Worm (Caenorhabditis elegans) whole organism, late embryonic: ENCODE data around the gene C28C12.1.

ENCODE experiments used
- C08G9.2 ChIP-seq: sonication (generic microtip); optimal IDR thresholded peaks from 2 replicates; lab custom pipeline; 2016; ENCODE audit warnings: mild to moderate bottlenecking, missing genetic modification characterization, moderate library complexity, missing compliant biosample characterization
- ceh-14 ChIP-seq: sonication (generic microtip); optimal IDR thresholded peaks from 2 replicates; lab custom pipeline; 2016; ENCODE audit warnings: missing genotype, missing genetic modification characterization, missing compliant biosample characterization
- ceh-19 ChIP-seq: fragments of 200-800 bp; sonication (Bioruptor generic); optimal IDR thresholded peaks from 2 replicates; lab custom pipeline; 2018; ENCODE audit warnings: mild to moderate bottlenecking, missing genetic modification characterization, missing compliant biosample characterization
- ceh-30 ChIP-seq: fragments of 150-350 bp; optimal IDR thresholded peaks from 2 replicates; lab custom pipeline; 2014; ENCODE audit warnings: missing biosample characterization, missing genetic modification characterization
- ceh-31 ChIP-seq: sonication (generic microtip); optimal IDR thresholded peaks from 2 replicates; lab custom pipeline; 2016; ENCODE audit warnings: missing genetic modification characterization, missing compliant biosample characterization
- che-1 ChIP-seq: sonication (generic microtip); optimal IDR thresholded peaks from 2 replicates; lab custom pipeline; 2016; ENCODE audit warnings: mild to moderate bottlenecking, missing genetic modification characterization, missing compliant biosample characterization
- dve-1 ChIP-seq: sonication (generic microtip); optimal IDR thresholded peaks from 2 replicates; lab custom pipeline; 2017; ENCODE audit warnings: antibody characterized with exemption, mild to moderate bottlenecking, missing genetic modification characterization, missing compliant biosample characterization
- elt-2 ChIP-seq: sonication (generic microtip); optimal IDR thresholded peaks from 2 replicates; lab custom pipeline; 2016; ENCODE audit warnings: missing genetic modification reagents, missing genetic modification characterization, missing compliant biosample characterization
- elt-4 ChIP-seq: sonication (generic microtip); optimal IDR thresholded peaks from 2 replicates; lab custom pipeline; 2016; ENCODE audit warnings: missing genetic modification characterization, missing compliant biosample characterization
- ets-4 ChIP-seq: sonication (generic microtip); optimal IDR thresholded peaks from 2 replicates; lab custom pipeline; 2016; ENCODE audit warnings: missing genetic modification characterization, missing compliant biosample characterization
- eyg-1 ChIP-seq: sonication (generic microtip); optimal IDR thresholded peaks from 2 replicates; lab custom pipeline; 2016; ENCODE audit warnings: missing genotype, missing genetic modification characterization, missing compliant biosample characterization
- fkh-10 ChIP-seq: fragments of 150-350 bp; optimal IDR thresholded peaks from 2 replicates; lab custom pipeline; 2014; ENCODE audit warnings: missing biosample characterization, missing genetic modification reagents, missing genetic modification characterization
- fkh-6 ChIP-seq: sonication (generic microtip); optimal IDR thresholded peaks from 2 replicates; lab custom pipeline; 2016; ENCODE audit warnings: missing genetic modification characterization, missing compliant biosample characterization
- hlh-30 ChIP-seq: sonication (generic microtip); optimal IDR thresholded peaks from 2 replicates; lab custom pipeline; 2017; ENCODE audit warnings: antibody characterized with exemption, missing genetic modification characterization, missing compliant biosample characterization; ENCODE audit not compliant: insufficient read depth
- hlh-8 ChIP-seq: sonication (generic microtip); optimal IDR thresholded peaks from 2 replicates; lab custom pipeline; 2016; ENCODE audit warnings: missing genotype, missing genetic modification characterization, missing compliant biosample characterization
- lin-11 ChIP-seq: fragments of 200-800 bp; sonication (Bioruptor generic); optimal IDR thresholded peaks from 2 replicates; lab custom pipeline; 2018; ENCODE audit warnings: mild to moderate bottlenecking, missing genetic modification characterization, missing compliant biosample characterization
- madf-2 ChIP-seq: sonication (generic microtip); optimal IDR thresholded peaks from 2 replicates; lab custom pipeline; 2017; ENCODE audit warnings: missing genetic modification characterization, missing compliant biosample characterization
- mec-3 ChIP-seq: sonication (generic microtip); optimal IDR thresholded peaks from 2 replicates; lab custom pipeline; 2016; ENCODE audit warnings: borderline replicate concordance, missing genetic modification characterization, missing compliant biosample characterization
- nhr-11 ChIP-seq: fragments of 150-350 bp; optimal IDR thresholded peaks from 2 replicates; lab custom pipeline; 2014; ENCODE audit warnings: missing biosample characterization, missing genetic modification characterization
- nhr-232 ChIP-seq: sonication (generic microtip); optimal IDR thresholded peaks from 2 replicates; lab custom pipeline; 2016; ENCODE audit warnings: missing genetic modification characterization, missing compliant biosample characterization
- pha-2 ChIP-seq: sonication (generic microtip); optimal IDR thresholded peaks from 2 replicates; lab custom pipeline; 2017; ENCODE audit warnings: mild to moderate bottlenecking, missing genetic modification characterization, missing compliant biosample characterization
- pha-4 ChIP-seq: fragments of 150-350 bp; optimal IDR thresholded peaks from 2 replicates; lab custom pipeline; 2018; ENCODE audit warnings: missing biosample characterization, missing genetic modification reagents, missing genetic modification characterization
- pros-1 ChIP-seq: fragments of 150-350 bp; optimal IDR thresholded peaks from 2 replicates; lab custom pipeline; 2014; ENCODE audit warnings: missing biosample characterization, missing genetic modification reagents, missing genetic modification characterization
- sdc-2 ChIP-seq: sonication (generic microtip); optimal IDR thresholded peaks from 2 replicates; lab custom pipeline; 2016; ENCODE audit warnings: missing genotype, missing genetic modification characterization, missing compliant biosample characterization
- sox-2 ChIP-seq: fragments of 200-800 bp; sonication (Bioruptor generic); IDR thresholded peaks from 2 replicates; pipeline ENCODE4 v1.3.6; 2022; ENCODE audit warnings: missing genetic modification reagents, missing genetic modification characterization, missing compliant biosample characterization
- syd-9 ChIP-seq: sonication (generic microtip); optimal IDR thresholded peaks from 2 replicates; lab custom pipeline; 2016; ENCODE audit warnings: mild to moderate bottlenecking, missing genetic modification characterization, moderate library complexity, missing compliant biosample characterization
- tbx-2 ChIP-seq: sonication (generic microtip); optimal IDR thresholded peaks from 2 replicates; lab custom pipeline; 2016; ENCODE audit warnings: missing genetic modification characterization, missing compliant biosample characterization
- tbx-7 ChIP-seq: sonication (generic microtip); optimal IDR thresholded peaks from 2 replicates; lab custom pipeline; 2016; ENCODE audit warnings: missing genotype, missing genetic modification characterization, missing compliant biosample characterization
- ttx-3 ChIP-seq: sonication (generic microtip); optimal IDR thresholded peaks from 2 replicates; lab custom pipeline; 2016; ENCODE audit warnings: missing genetic modification reagents, missing genetic modification characterization, missing compliant biosample characterization
- unc-3 ChIP-seq, 2 experiments: fragments of 200-800 bp in 1 of 2; sonication (Bioruptor generic) in 1 of 2; sonication (generic microtip) in 1 of 2; conservative IDR thresholded peaks in 1 of 2; optimal IDR thresholded peaks in 1 of 2; 2 replicates each; pipeline versions ENCODE4 v1.3.6 to Lab custom; 2016 to 2022; ENCODE audit warnings: missing compliant biosample characterization in 2 of 2, missing genetic modification characterization in 2 of 2, missing genetic modification reagents in 1 of 2
- unc-42 ChIP-seq: sonication (generic microtip); optimal IDR thresholded peaks from 2 replicates; lab custom pipeline; 2016; ENCODE audit warnings: missing genotype, missing genetic modification characterization, missing compliant biosample characterization
- unc-86 ChIP-seq: sonication (generic microtip); optimal IDR thresholded peaks from 2 replicates; lab custom pipeline; 2016; ENCODE audit warnings: missing genetic modification characterization, missing compliant biosample characterization

Gene C28C12.1

DNA sequence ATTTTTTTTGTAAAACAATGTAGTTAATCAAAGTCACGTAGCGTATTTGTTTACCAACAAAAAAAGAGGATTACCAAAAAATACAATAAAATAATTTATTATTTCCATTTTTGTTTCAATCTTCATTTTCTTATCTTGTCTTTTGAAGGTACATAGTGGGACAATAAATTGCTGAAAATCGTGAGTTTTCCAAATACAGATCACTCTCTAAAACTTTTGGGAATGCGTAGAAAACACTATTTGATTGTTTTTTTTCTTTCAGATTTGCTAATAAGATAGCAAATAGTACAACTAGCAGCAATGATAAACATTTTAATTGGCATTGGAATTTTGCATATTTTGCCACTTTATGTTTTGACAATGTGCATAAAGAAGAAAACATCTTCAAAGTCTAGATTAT lies at the start of gene C28C12.1:
TSS of gene C28C12.1 (plus strand) at position 301 of the 400 bp plus-strand sequence.
- no peak for TF ChIP-seq hlh-30
- TF ChIP-seq tbx-2 (tag; lab: Kevin White, UChicago): no peak
- no peak for TF ChIP-seq unc-42 (tag; lab: Kevin White, UChicago)
- TF ChIP-seq eyg-1: no peak
- TF ChIP-seq syd-9 (tag; lab: Kevin White, UChicago): no peak
- TF ChIP-seq madf-2 (tag; lab: Kevin White, UChicago): no peak
- no peak for TF ChIP-seq unc-3 (GFP tag; conservative IDR thresholded peaks at IDR 0.05; lab: Robert Waterston, UW)
- no peak for TF ChIP-seq unc-3 (tag; optimal IDR thresholded peaks at IDR 0.05; lab: Kevin White, UChicago)
- TF ChIP-seq mec-3: no peak
- TF ChIP-seq C08G9.2 (tag; lab: Kevin White, UChicago): no peak
- TF ChIP-seq tbx-7 (tag; lab: Kevin White, UChicago): no peak

ce11 chrIV:8451709-8452248 lies 49.7 kb upstream of the C28C12.1 start, which contains the start of gene eppl-1:
eppl-1 (minus strand) TSS chrIV:8451759.
- TF ChIP-seq elt-2 (tag; lab: Kevin White, UChicago) (peak; percentile 37), pha-2 (tag; lab: Kevin White, UChicago) (no peak)

DNA sequence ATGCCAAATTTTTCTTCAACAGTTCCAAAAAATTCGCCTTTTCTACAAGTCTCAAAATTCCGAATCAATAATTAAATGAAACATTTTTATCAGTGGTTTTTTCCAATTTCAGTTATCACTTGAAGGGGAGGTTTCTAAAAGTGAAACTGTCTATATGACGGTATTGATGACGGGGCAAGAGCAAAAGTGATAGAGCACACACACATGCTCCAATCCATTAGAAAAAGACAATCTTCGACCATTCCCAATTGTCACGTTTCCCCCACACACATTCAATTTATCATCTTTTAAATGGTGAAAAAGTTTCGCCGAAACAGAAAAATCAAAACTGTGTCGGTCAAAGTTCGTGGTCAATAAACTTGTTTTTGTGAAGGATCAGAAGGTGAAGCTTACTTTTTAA lies 48.3 kb upstream of the C28C12.1 start:
- TF ChIP-seq dve-1: no peak
- TF ChIP-seq fkh-10: no peak
- no peak for TF ChIP-seq nhr-11 (tag; lab: Kevin White, UChicago)
- TF ChIP-seq ets-4 (tag; lab: Kevin White, UChicago): no peak
- no peak for TF ChIP-seq tbx-2 (tag; lab: Kevin White, UChicago)
- TF ChIP-seq unc-86 (tag; lab: Kevin White, UChicago): no peak
- no peak for TF ChIP-seq sdc-2 (tag; lab: Kevin White, UChicago)

DNA sequence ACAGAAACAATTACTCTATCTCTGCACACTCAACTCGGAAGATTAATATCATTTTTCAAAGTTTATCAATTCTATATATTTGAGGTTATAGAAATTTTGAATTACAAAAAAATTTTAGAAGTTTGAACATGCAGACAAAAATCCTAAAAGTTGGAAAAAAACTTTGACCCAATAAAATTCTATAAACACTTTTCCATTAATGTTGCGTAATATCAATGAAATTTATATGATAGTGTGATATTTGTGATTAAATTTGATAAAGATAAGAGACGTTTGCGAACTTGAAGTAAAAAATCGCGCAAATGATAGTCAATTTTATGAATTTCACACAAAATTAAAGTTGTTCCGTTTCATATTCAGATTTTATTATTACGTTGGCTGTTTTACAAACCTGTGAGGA lies 47.4 kb upstream of the C28C12.1 start:
- no peak for TF ChIP-seq nhr-232 (tag; lab: Kevin White, UChicago)
- peak; percentile 68 for TF ChIP-seq elt-2 (tag; lab: Kevin White, UChicago)
- TF ChIP-seq elt-4 (tag; lab: Kevin White, UChicago): no peak
- no peak for TF ChIP-seq lin-11 (tag; lab: Kevin White, UChicago)
- TF ChIP-seq sox-2 (GFP tag; lab: Robert Waterston, UW): no peak
- TF ChIP-seq ceh-31 (tag; lab: Kevin White, UChicago): no peak
- no peak for TF ChIP-seq ceh-14 (tag; lab: Kevin White, UChicago)

DNA sequence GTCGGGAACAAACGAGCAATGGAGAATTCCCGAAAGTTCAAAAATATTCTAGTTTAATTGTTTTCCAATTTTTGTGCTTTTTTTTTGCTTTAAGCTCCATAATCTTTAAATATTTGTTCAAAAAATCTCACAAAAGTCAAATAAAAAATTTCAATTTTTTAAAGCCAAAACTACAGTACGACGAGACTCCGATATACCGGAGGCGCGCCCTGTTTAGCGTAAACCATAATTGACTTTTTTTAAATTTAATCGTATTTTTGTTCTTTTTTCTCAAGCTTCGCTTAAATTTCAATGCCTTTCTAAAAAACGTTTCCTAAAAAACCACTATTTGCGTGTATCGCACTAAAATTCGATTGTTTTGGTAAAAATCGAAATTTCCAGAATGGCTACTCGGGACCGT lies 44.6 kb upstream of the C28C12.1 start, which contains the start of gene syx-4:
TSS of gene syx-4 (plus strand) at position 382 of the 400 bp plus-strand sequence.
- no peak for TF ChIP-seq pros-1 (tag; lab: Kevin White, UChicago)
- TF ChIP-seq pha-2 (tag; lab: Kevin White, UChicago): no peak
- TF ChIP-seq sox-2 (GFP tag; lab: Robert Waterston, UW): no peak
- no peak for TF ChIP-seq ceh-30 (tag; lab: Kevin White, UChicago)
- no peak for TF ChIP-seq elt-2 (tag; lab: Kevin White, UChicago)
- no peak for TF ChIP-seq che-1 (tag; lab: Kevin White, UChicago)
- TF ChIP-seq dve-1: no peak
- no peak for TF ChIP-seq lin-11 (tag; lab: Kevin White, UChicago)
- no peak for TF ChIP-seq pha-4 (tag; lab: Kevin White, UChicago)
- no peak for TF ChIP-seq hlh-8 (tag; lab: Kevin White, UChicago)
- no peak for TF ChIP-seq fkh-6 (tag; lab: Kevin White, UChicago)
- no peak for TF ChIP-seq eyg-1
- TF ChIP-seq ceh-19 (GFP tag; lab: Kevin White, UChicago): no peak
- no peak for TF ChIP-seq ttx-3
- TF ChIP-seq syd-9 (tag; lab: Kevin White, UChicago): no peak
- TF ChIP-seq, all 69 proteins: peak for 0
